Worm (Caenorhabditis elegans): Measurements from ENCODE around the gene Y37E11AL.1.

Y37E11AL.1 gene

ce11 chrIV:3759823-3760222, 50.5 kb downstream of the Y37E11AL.1 start:
- TF ChIP-seq ceh-16 (tag; optimal IDR thresholded peaks at IDR 0.05) (no peak), ceh-82 (tag; optimal IDR thresholded peaks at IDR 0.05) (no peak), nhr-237 (tag; optimal IDR thresholded peaks at IDR 0.05) (no peak), ceh-9 (tag; optimal IDR thresholded peaks at IDR 0.05) (no peak), nhr-43 (tag; optimal IDR thresholded peaks at IDR 0.05; ENCODE audit: poor library complexity, severe bottlenecking) (no peak), nhr-23 (tag; optimal IDR thresholded peaks at IDR 0.05) (no peak), nhr-28 (tag; optimal IDR thresholded peaks at IDR 0.05) (no peak), ama-1 (optimal IDR thresholded peaks at IDR 0.05) (no peak), nhr-12 (tag; optimal IDR thresholded peaks at IDR 0.05) (no peak), unc-39 (tag; optimal IDR thresholded peaks at IDR 0.05) (no peak), hmg-11 (tag; optimal IDR thresholded peaks at IDR 0.05) (no peak), jun-1 (tag; optimal IDR thresholded peaks at IDR 0.05) (no peak), elt-2 (tag; optimal IDR thresholded peaks at IDR 0.05) (no peak), fkh-10 (GFP tag; optimal IDR thresholded peaks at IDR 0.05) (no peak), nhr-76 (tag; optimal IDR thresholded peaks at IDR 0.05) (no peak)

- TF ChIP-seq lin-15B (tag; optimal IDR thresholded peaks at IDR 0.05), result no peak
- TF ChIP-seq nfya-1 (tag; optimal IDR thresholded peaks at IDR 0.05; ENCODE audit: insufficient read depth), result no peak
- TF ChIP-seq daf-12 (tag; optimal IDR thresholded peaks at IDR 0.05), result no peak
- no peak for TF ChIP-seq ceh-16 (tag; optimal IDR thresholded peaks at IDR 0.05)
- TF ChIP-seq nhr-28 (tag; optimal IDR thresholded peaks at IDR 0.05), result no peak
- no peak for TF ChIP-seq egl-5 (tag; optimal IDR thresholded peaks at IDR 0.05)
- no peak for TF ChIP-seq mdl-1 (tag; optimal IDR thresholded peaks at IDR 0.05)
- no peak for TF ChIP-seq mml-1 (tag; optimal IDR thresholded peaks at IDR 0.05)
- no peak for TF ChIP-seq egl-27 (tag; optimal IDR thresholded peaks at IDR 0.05)
- TF ChIP-seq unc-62 (GFP tag; optimal IDR thresholded peaks at IDR 0.05), result no peak
- no peak for TF ChIP-seq snpc-4 (tag; optimal IDR thresholded peaks at IDR 0.05)
- no peak for TF ChIP-seq ztf-4 (tag; optimal IDR thresholded peaks at IDR 0.05)
- TF ChIP-seq nhr-11 (tag; optimal IDR thresholded peaks at IDR 0.05), result no peak
- no peak for TF ChIP-seq tbx-2 (tag; optimal IDR thresholded peaks at IDR 0.05)
- TF ChIP-seq unc-39 (tag; optimal IDR thresholded peaks at IDR 0.05), result no peak
- no peak for TF ChIP-seq elt-2 (tag; optimal IDR thresholded peaks at IDR 0.05)
- TF ChIP-seq ceh-28 (tag; optimal IDR thresholded peaks at IDR 0.05), result no peak
- no peak for TF ChIP-seq hmg-11 (tag; optimal IDR thresholded peaks at IDR 0.05)
Measured at ce11 chrIV:3764012-3764549, 54.8 kb downstream of the Y37E11AL.1 start.

Data from whole organism, L3 larva.